Fruit fly (Drosophila melanogaster) whole organism: Measurements from ENCODE around the gene CG12236.

Experiments used
- EcR ChIP-seq, 2 experiments: fragments of >200 bp; optimal IDR thresholded peaks; 2 replicates each; lab custom pipeline; 2017; ENCODE audit warnings: missing biosample characterization in 2 of 2, missing genetic modification characterization in 2 of 2, missing genetic modification reagents in 2 of 2
- usp ChIP-seq: fragments of >200 bp; optimal IDR thresholded peaks from 2 replicates; lab custom pipeline; 2017; ENCODE audit warnings: missing biosample characterization, missing genetic modification characterization, mixed read lengths

- TF ChIP-seq usp (GFP tag; lab: Kevin White, UChicago) (no peak), EcR (GFP tag; optimal IDR thresholded peaks at IDR 0.05; lab: Kevin White, UChicago) (no peak)
Observed at dm6 chrX:5932345-5932995, 24.5 kb downstream of the CG12236 start.
